Worm (Caenorhabditis elegans) whole organism, young adult: ENCODE measurements around the gene exos-7.
A peak's percentile ranks its signal among the peaks of the same experiment; 100 is the strongest.

Experiments used
- B0261.1 ChIP-seq: sonication (generic microtip); optimal IDR thresholded peaks from 2 replicates; lab custom pipeline; 2016; ENCODE audit warnings: mild to moderate bottlenecking, missing genetic modification characterization, moderate library complexity, missing compliant biosample characterization
- D2030.7 ChIP-seq: fragments of 200-800 bp; sonication (Bioruptor generic); IDR thresholded peaks from 2 replicates; pipeline ENCODE4 v1.3.6; 2022; ENCODE audit warnings: missing genetic modification reagents, missing genetic modification characterization, missing compliant biosample characterization
- F10E7.11 ChIP-seq: sonication (generic microtip); optimal IDR thresholded peaks from 2 replicates; lab custom pipeline; 2017; ENCODE audit warnings: mild to moderate bottlenecking, missing genetic modification characterization, moderate library complexity, missing compliant biosample characterization
- F23B12.7 ChIP-seq: sonication (generic microtip); optimal IDR thresholded peaks from 2 replicates; lab custom pipeline; 2017; ENCODE audit warnings: missing genetic modification characterization, mild to moderate bottlenecking, missing compliant biosample characterization, antibody characterized with exemption, moderate library complexity; ENCODE audit not compliant: insufficient read depth
- F33H1.4 ChIP-seq: fragments of 200-800 bp; sonication (Bioruptor generic); IDR thresholded peaks from 2 replicates; pipeline ENCODE4 v1.3.6; 2022; ENCODE audit warnings: missing genetic modification reagents, missing genetic modification characterization, missing compliant biosample characterization
- F49E8.2 ChIP-seq: sonication (generic microtip); optimal IDR thresholded peaks from 3 replicates; lab custom pipeline; 2017; ENCODE audit warnings: missing genetic modification characterization, mild to moderate bottlenecking, missing compliant biosample characterization, antibody characterized with exemption, moderate library complexity; ENCODE audit not compliant: insufficient read depth
- F52B5.7 ChIP-seq: sonication (generic microtip); optimal IDR thresholded peaks from 2 replicates; lab custom pipeline; 2016; ENCODE audit warnings: mild to moderate bottlenecking, missing genetic modification characterization, missing compliant biosample characterization
- K12H6.12 ChIP-seq: fragments of 200-800 bp; sonication (Bioruptor generic); optimal IDR thresholded peaks from 2 replicates; lab custom pipeline; 2018; ENCODE audit warnings: mild to moderate bottlenecking, missing genetic modification characterization, missing compliant biosample characterization
- T07F8.4 ChIP-seq: sonication (generic microtip); optimal IDR thresholded peaks from 2 replicates; lab custom pipeline; 2016; ENCODE audit warnings: mild to moderate bottlenecking, missing genetic modification characterization, moderate library complexity, missing compliant biosample characterization
- T26A5.8 ChIP-seq: sonication (generic microtip); optimal IDR thresholded peaks from 2 replicates; lab custom pipeline; 2016; ENCODE audit warnings: missing genetic modification characterization, missing compliant biosample characterization
- Y53G8AR.9 ChIP-seq: fragments of 200-800 bp; sonication (Bioruptor generic); conservative IDR thresholded peaks from 2 replicates; pipeline ENCODE4 v1.3.6; 2022; ENCODE audit warnings: missing genetic modification reagents, missing genetic modification characterization, missing compliant biosample characterization
- Y79H2A.3 ChIP-seq: fragments of 200-800 bp; sonication (Bioruptor generic); conservative IDR thresholded peaks from 2 replicates; pipeline ENCODE4 v1.3.6; 2022; ENCODE audit warnings: missing genetic modification reagents, missing genetic modification characterization, missing compliant biosample characterization
- ama-1 ChIP-seq, 3 experiments: fragments of 150-350 bp in 1 of 3; sonication (generic microtip) in 2 of 3; optimal IDR thresholded peaks; 2 replicates each; lab custom pipeline; 2014 to 2018; ENCODE audit warnings: missing biosample characterization in 2 of 3, missing genetic modification characterization in 2 of 3, missing genetic modification reagents in 2 of 3
- atf-7 ChIP-seq: sonication (generic microtip); optimal IDR thresholded peaks from 2 replicates; lab custom pipeline; 2017; ENCODE audit warnings: mild to moderate bottlenecking, missing genetic modification characterization, missing compliant biosample characterization
- athp-1 ChIP-seq: sonication (generic microtip); optimal IDR thresholded peaks from 2 replicates; lab custom pipeline; 2017; ENCODE audit warnings: mild to moderate bottlenecking, missing genetic modification characterization, missing compliant biosample characterization
- cebp-1 ChIP-seq, 2 experiments: fragments of 200-800 bp in 1 of 2; sonication (Bioruptor generic) in 1 of 2; sonication (generic microtip) in 1 of 2; IDR thresholded peaks in 1 of 2; optimal IDR thresholded peaks in 1 of 2; 2 replicates each; pipeline versions ENCODE4 v1.3.6 to Lab custom; 2017 to 2022; ENCODE audit warnings: missing compliant biosample characterization in 2 of 2, missing genetic modification characterization in 2 of 2, mild to moderate bottlenecking in 1 of 2, missing genetic modification reagents in 1 of 2, moderate library complexity in 1 of 2
- ceh-79 ChIP-seq: sonication (generic microtip); optimal IDR thresholded peaks from 2 replicates; lab custom pipeline; 2017; ENCODE audit warnings: mild to moderate bottlenecking, missing genetic modification characterization, missing compliant biosample characterization
- dox-1 ChIP-seq: fragments of 200-800 bp; sonication (Bioruptor generic); IDR thresholded peaks from 2 replicates; pipeline ENCODE4 v1.3.6; 2022; ENCODE audit warnings: missing genetic modification reagents, missing genetic modification characterization, missing compliant biosample characterization
- dpff-1 ChIP-seq: sonication (generic microtip); optimal IDR thresholded peaks from 2 replicates; lab custom pipeline; 2017; ENCODE audit warnings: mild to moderate bottlenecking, missing genetic modification characterization, missing compliant biosample characterization
- egl-44 ChIP-seq: fragments of 200-800 bp; sonication (Bioruptor generic); IDR thresholded peaks from 2 replicates; pipeline ENCODE4 v1.3.6; 2022; ENCODE audit warnings: missing genetic modification reagents, missing genetic modification characterization, missing compliant biosample characterization
- fkh-3 ChIP-seq: sonication (generic microtip); optimal IDR thresholded peaks from 2 replicates; lab custom pipeline; 2016; ENCODE audit warnings: mild to moderate bottlenecking, missing genetic modification characterization, missing compliant biosample characterization
- hmg-1.2 ChIP-seq: fragments of 200-800 bp; sonication (Bioruptor generic); IDR thresholded peaks from 2 replicates; pipeline ENCODE4 v1.3.6; 2022; ENCODE audit warnings: missing genetic modification reagents, missing genetic modification characterization, missing compliant biosample characterization
- hmg-20 ChIP-seq: fragments of 200-800 bp; sonication (Bioruptor generic); IDR thresholded peaks from 2 replicates; pipeline ENCODE4 v1.3.6; 2022; ENCODE audit warnings: missing genetic modification reagents, missing genetic modification characterization, missing compliant biosample characterization
- lin-35 ChIP-seq, 3 experiments: fragments of 150-350 bp in 2 of 3; sonication (generic microtip) in 1 of 3; optimal IDR thresholded peaks; 2 replicates each; lab custom pipeline; 2014 to 2018; ENCODE audit warnings: missing biosample characterization in 3 of 3, missing genetic modification characterization in 3 of 3, missing genetic modification reagents in 3 of 3
- lin-40 ChIP-seq: sonication (generic microtip); optimal IDR thresholded peaks from 2 replicates; lab custom pipeline; 2016; ENCODE audit warnings: missing genetic modification characterization, mild to moderate bottlenecking, missing compliant biosample characterization, missing genotype, missing genetic modification reagents
- lin-54 ChIP-seq: fragments of 200-800 bp; sonication (Bioruptor generic); optimal IDR thresholded peaks from 2 replicates; lab custom pipeline; 2018; ENCODE audit warnings: mild to moderate bottlenecking, missing genetic modification characterization, missing compliant biosample characterization
- lsl-1 ChIP-seq: fragments of 200-800 bp; sonication (Bioruptor generic); optimal IDR thresholded peaks from 2 replicates; lab custom pipeline; 2018; ENCODE audit warnings: mild to moderate bottlenecking, missing genetic modification characterization, moderate library complexity, missing compliant biosample characterization
- madf-6 ChIP-seq: fragments of 200-800 bp; sonication (Bioruptor generic); IDR thresholded peaks from 2 replicates; pipeline ENCODE4 v1.3.6; 2022; ENCODE audit warnings: missing genetic modification reagents, missing genetic modification characterization, missing compliant biosample characterization
- mes-4 ChIP-seq: sonication (generic microtip); optimal IDR thresholded peaks from 2 replicates; lab custom pipeline; 2016; ENCODE audit warnings: missing genotype, missing genetic modification characterization, missing compliant biosample characterization
- nfyb-1 ChIP-seq: fragments of 200-800 bp; sonication (Bioruptor generic); IDR thresholded peaks from 2 replicates; pipeline ENCODE4 v1.3.6; 2022; ENCODE audit warnings: missing genetic modification reagents, missing genetic modification characterization, missing compliant biosample characterization
- pbrm-1 ChIP-seq: fragments of 200-800 bp; sonication (Bioruptor generic); IDR thresholded peaks from 2 replicates; pipeline ENCODE4 v1.3.6; 2022; ENCODE audit warnings: missing genetic modification reagents, missing genetic modification characterization, missing compliant biosample characterization
- pha-4 ChIP-seq: fragments of 150-350 bp; sonication (generic microtip); optimal IDR thresholded peaks from 2 replicates; lab custom pipeline; 2014; ENCODE audit warnings: missing biosample characterization, missing genetic modification reagents, missing genetic modification characterization
- rcor-1 ChIP-seq: fragments of 200-800 bp; sonication (Bioruptor generic); IDR thresholded peaks from 2 replicates; pipeline ENCODE4 v1.3.6; 2022; ENCODE audit warnings: missing genetic modification reagents, missing genetic modification characterization, missing compliant biosample characterization
- repo-1 ChIP-seq: sonication (generic microtip); optimal IDR thresholded peaks from 2 replicates; lab custom pipeline; 2017; ENCODE audit warnings: mild to moderate bottlenecking, missing genetic modification characterization, missing compliant biosample characterization
- snpc-3.4 ChIP-seq: sonication (generic microtip); optimal IDR thresholded peaks from 2 replicates; lab custom pipeline; 2017; ENCODE audit warnings: missing genetic modification characterization, mild to moderate bottlenecking, missing compliant biosample characterization, antibody characterized with exemption, moderate library complexity, missing genotype, missing genetic modification reagents
- tbp1 ChIP-seq: fragments of 200-800 bp; sonication (Bioruptor generic); optimal IDR thresholded peaks from 2 replicates; lab custom pipeline; 2018; ENCODE audit warnings: mild to moderate bottlenecking, missing genetic modification characterization, missing compliant biosample characterization
- tbx-9 ChIP-seq: sonication (generic microtip); optimal IDR thresholded peaks from 2 replicates; lab custom pipeline; 2016; ENCODE audit warnings: borderline replicate concordance, missing genetic modification characterization, inconsistent platforms, missing compliant biosample characterization
- zfh-2 ChIP-seq: fragments of 200-800 bp; sonication (Bioruptor generic); conservative IDR thresholded peaks from 2 replicates; pipeline ENCODE4 v1.3.6; 2022; ENCODE audit warnings: missing genetic modification reagents, missing genetic modification characterization, missing compliant biosample characterization
- zim-3 ChIP-seq: sonication (generic microtip); optimal IDR thresholded peaks from 2 replicates; lab custom pipeline; 2017; ENCODE audit warnings: mild to moderate bottlenecking, missing genetic modification characterization, moderate library complexity, missing compliant biosample characterization
- ztf-18 ChIP-seq: sonication (generic microtip); optimal IDR thresholded peaks from 2 replicates; lab custom pipeline; 2016; ENCODE audit warnings: missing genotype, mild to moderate bottlenecking, missing genetic modification characterization, missing compliant biosample characterization
- ztf-6 ChIP-seq: fragments of 200-800 bp; sonication (Bioruptor generic); IDR thresholded peaks from 2 replicates; pipeline ENCODE4 v1.3.6; 2022; ENCODE audit warnings: missing genetic modification reagents, missing genetic modification characterization, missing compliant biosample characterization

The exos-7 gene

ce11 chrV:20847743-20848229, 9.1 kb downstream of the exos-7 start (continued):
- peak; percentile 51 for TF ChIP-seq T07F8.4 (tag; lab: Kevin White, UChicago)
- peak; percentile 37; the same call in 1 of the 2 replicates for TF ChIP-seq dox-1
- TF ChIP-seq zim-3: peak; percentile 78
- peak; percentile 84 for TF ChIP-seq Y53G8AR.9 (GFP tag; lab: Robert Waterston, UW)
- no peak for TF ChIP-seq zfh-2 (GFP tag; lab: Robert Waterston, UW)
- TF ChIP-seq F10E7.11 (tag; lab: Kevin White, UChicago): peak; percentile 45
- TF ChIP-seq F49E8.2 (tag; lab: Kevin White, UChicago): peak; percentile 77
- TF ChIP-seq lin-35 (GFP tag; optimal IDR thresholded peaks at IDR 0.05; lab: Kevin White, UChicago): no peak
- peak; percentile 30; the same call in 1 of the 2 replicates for TF ChIP-seq hmg-1.2 (GFP tag; lab: Robert Waterston, UW)
- peak; percentile 52; the same call in 1 of the 2 replicates for TF ChIP-seq madf-6 (GFP tag; lab: Robert Waterston, UW)
- TF ChIP-seq F33H1.4: no peak
- peak; percentile 55; the same call in 1 of the 2 replicates for TF ChIP-seq D2030.7 (GFP tag; lab: Robert Waterston, UW)
- no peak for TF ChIP-seq ztf-6 (GFP tag; lab: Robert Waterston, UW)
- TF ChIP-seq lsl-1 (GFP tag; lab: Kevin White, UChicago): peak; percentile 22
- TF ChIP-seq nfyb-1: peak; percentile 70
- peak; percentile 72 for TF ChIP-seq athp-1 (tag; lab: Kevin White, UChicago)
- TF ChIP-seq atf-7 (tag; lab: Kevin White, UChicago): peak; percentile 50
- TF ChIP-seq ama-1 (optimal IDR thresholded peaks at IDR 0.05; lab: Kevin White, UChicago): peak; percentile 75
- no peak for TF ChIP-seq ama-1 (GFP tag; optimal IDR thresholded peaks at IDR 0.05; lab: Kevin White, UChicago)
- TF ChIP-seq repo-1 (tag; lab: Kevin White, UChicago): peak; percentile 68
- 0 out of 2 replicates have a peak, but pooled peaks have one; percentile 39 for TF ChIP-seq Y79H2A.3 (GFP tag; lab: Robert Waterston, UW)
- peak; percentile 9 for TF ChIP-seq T26A5.8 (tag; lab: Kevin White, UChicago)
- TF ChIP-seq dpff-1 (tag; lab: Kevin White, UChicago): peak; percentile 37
- no peak for TF ChIP-seq K12H6.12 (tag; lab: Kevin White, UChicago)
- peak; percentile 20; the same call in 1 of the 2 replicates for TF ChIP-seq rcor-1 (GFP tag; lab: Robert Waterston, UW)
- TF ChIP-seq lin-54 (GFP tag; lab: Kevin White, UChicago): peak; percentile 15
- peak; percentile 51 for TF ChIP-seq tbp1 (GFP tag; lab: Kevin White, UChicago)
- TF ChIP-seq tbx-9 (tag; lab: Kevin White, UChicago): peak; percentile 62
- TF ChIP-seq pha-4 (tag; lab: Kevin White, UChicago): no peak
- no peak for TF ChIP-seq egl-44 (GFP tag; lab: Robert Waterston, UW)
- TF ChIP-seq B0261.1 (tag; lab: Kevin White, UChicago): no peak
- TF ChIP-seq F23B12.7: peak; percentile 56
- TF ChIP-seq cebp-1 (GFP tag; IDR thresholded peaks at IDR 0.05; lab: Robert Waterston, UW): no peak
- TF ChIP-seq cebp-1 (tag; optimal IDR thresholded peaks at IDR 0.05; lab: Kevin White, UChicago): peak; percentile 36
- peak; percentile 1 for TF ChIP-seq fkh-3 (tag; lab: Kevin White, UChicago)
- peak; percentile 14 for TF ChIP-seq lin-40 (tag; lab: Kevin White, UChicago)
- peak; percentile 46 for TF ChIP-seq ztf-18 (tag; lab: Kevin White, UChicago)
- TF ChIP-seq snpc-3.4: peak; percentile 67
- no peak for TF ChIP-seq mes-4 (tag; lab: Kevin White, UChicago)
- TF ChIP-seq hmg-20 (GFP tag; lab: Robert Waterston, UW): no peak
- TF ChIP-seq ceh-79: peak; percentile 64
- peak; percentile 53 for TF ChIP-seq F52B5.7 (tag; lab: Kevin White, UChicago)
- TF ChIP-seq pbrm-1 (GFP tag; lab: Robert Waterston, UW): peak; percentile 50; the same call in 1 of the 2 replicates
